Worm (Caenorhabditis elegans) whole organism, L4 larva: ENCODE results near the gene F26F2.3.

Experiments used
- F26F4.8 ChIP-seq: fragments of 200-800 bp; sonication (Bioruptor generic); conservative IDR thresholded peaks from 2 replicates; pipeline ENCODE4 v1.3.6; 2022; ENCODE audit warnings: missing genetic modification characterization, missing compliant biosample characterization
- F37D6.2 ChIP-seq: sonication (generic microtip); optimal IDR thresholded peaks from 2 replicates; lab custom pipeline; 2016; ENCODE audit warnings: mild to moderate bottlenecking, missing genetic modification characterization, missing compliant biosample characterization
- F49E8.2 ChIP-seq: sonication (generic microtip); optimal IDR thresholded peaks from 2 replicates; lab custom pipeline; 2016; ENCODE audit warnings: missing compliant biosample characterization, mild to moderate bottlenecking, missing genetic modification characterization, borderline replicate concordance
- T20F7.1 ChIP-seq: fragments of 200-800 bp; sonication (Bioruptor generic); optimal IDR thresholded peaks from 2 replicates; lab custom pipeline; 2018; ENCODE audit warnings: mild to moderate bottlenecking, missing genetic modification characterization, missing compliant biosample characterization
- T26A8.4 ChIP-seq: fragments of 200-800 bp; sonication (Bioruptor generic); IDR thresholded peaks from 2 replicates; pipeline ENCODE4 v1.3.6; 2022; ENCODE audit warnings: missing genetic modification characterization, missing compliant biosample characterization
- Y105C5A.15 ChIP-seq: fragments of 200-800 bp; sonication (Bioruptor generic); IDR thresholded peaks from 2 replicates; pipeline ENCODE4 v1.3.6; 2022; ENCODE audit warnings: missing genetic modification characterization, missing compliant biosample characterization
- Y48G9A.11 ChIP-seq: fragments of 200-800 bp; sonication (Bioruptor generic); IDR thresholded peaks from 2 replicates; pipeline ENCODE4 v1.3.6; 2022; ENCODE audit warnings: missing genetic modification reagents, missing genetic modification characterization, missing compliant biosample characterization
- Y5F2A.4 ChIP-seq: fragments of 200-800 bp; sonication (Bioruptor generic); optimal IDR thresholded peaks from 2 replicates; lab custom pipeline; 2018; ENCODE audit warnings: mild to moderate bottlenecking, missing genetic modification characterization, missing compliant biosample characterization
- ZK546.5 ChIP-seq, 2 experiments: sonication (generic microtip); optimal IDR thresholded peaks; 2 replicates each; lab custom pipeline; 2017; ENCODE audit warnings: missing biosample characterization in 2 of 2, missing genetic modification characterization in 2 of 2
- arid-1 ChIP-seq: fragments of 200-800 bp; sonication (Bioruptor generic); conservative IDR thresholded peaks from 2 replicates; pipeline ENCODE4 v1.3.6; 2022; ENCODE audit warnings: missing genetic modification reagents, missing genetic modification characterization, missing compliant biosample characterization
- ceh-32 ChIP-seq: sonication (generic microtip); optimal IDR thresholded peaks from 2 replicates; lab custom pipeline; 2016; ENCODE audit warnings: mild to moderate bottlenecking, missing genetic modification characterization, missing compliant biosample characterization; ENCODE audit not compliant: poor library complexity
- ceh-44 ChIP-seq: fragments of 200-800 bp; sonication (Bioruptor generic); IDR thresholded peaks from 2 replicates; pipeline ENCODE4 v1.3.6; 2022; ENCODE audit warnings: missing genetic modification reagents, missing genetic modification characterization, missing compliant biosample characterization
- ceh-62 ChIP-seq: sonication (generic microtip); optimal IDR thresholded peaks from 2 replicates; lab custom pipeline; 2017; ENCODE audit warnings: missing biosample characterization, missing genetic modification characterization
- ceh-82 ChIP-seq: sonication (generic microtip); optimal IDR thresholded peaks from 2 replicates; lab custom pipeline; 2017; ENCODE audit warnings: missing biosample characterization, missing genetic modification characterization
- ces-1 ChIP-seq: fragments of 150-350 bp; sonication (generic microtip); optimal IDR thresholded peaks from 4 replicates; lab custom pipeline; 2014; ENCODE audit warnings: missing biosample characterization, missing genetic modification reagents, missing genetic modification characterization
- cey-2 ChIP-seq: sonication (generic microtip); optimal IDR thresholded peaks from 3 replicates; lab custom pipeline; 2017; ENCODE audit warnings: missing genetic modification characterization, mild to moderate bottlenecking, missing compliant biosample characterization, antibody characterized with exemption, borderline replicate concordance; ENCODE audit not compliant: insufficient read depth
- ctbp-1 ChIP-seq: fragments of 200-800 bp; sonication (Bioruptor generic); IDR thresholded peaks from 2 replicates; pipeline ENCODE4 v1.3.6; 2022; ENCODE audit warnings: missing genetic modification reagents, missing genetic modification characterization, missing compliant biosample characterization
- daf-12 ChIP-seq: fragments of 150-350 bp; optimal IDR thresholded peaks from 2 replicates; lab custom pipeline; 2014; ENCODE audit warnings: missing biosample characterization, missing genetic modification reagents, missing genetic modification characterization
- daf-8 ChIP-seq: fragments of 200-800 bp; sonication (Bioruptor generic); IDR thresholded peaks from 2 replicates; pipeline ENCODE4 v1.3.6; 2022; ENCODE audit warnings: missing genetic modification characterization, missing compliant biosample characterization
- dmd-9 ChIP-seq: fragments of 200-800 bp; sonication (Bioruptor generic); IDR thresholded peaks from 2 replicates; pipeline ENCODE4 v1.3.6; 2022; ENCODE audit warnings: missing genetic modification reagents, missing genetic modification characterization, missing compliant biosample characterization
- dpl-1 ChIP-seq: fragments of 150-350 bp; optimal IDR thresholded peaks from 2 replicates; lab custom pipeline; 2014; ENCODE audit warnings: missing biosample characterization, missing genetic modification reagents, missing genetic modification characterization
- duxl-1 ChIP-seq: sonication (generic microtip); optimal IDR thresholded peaks from 2 replicates; lab custom pipeline; 2016; ENCODE audit warnings: mild to moderate bottlenecking, missing genetic modification characterization, moderate library complexity, missing compliant biosample characterization; ENCODE audit not compliant: poor library complexity
- dve-1 ChIP-seq: sonication (generic microtip); optimal IDR thresholded peaks from 2 replicates; lab custom pipeline; 2017; ENCODE audit warnings: antibody characterized with exemption, mild to moderate bottlenecking, missing genetic modification characterization, missing compliant biosample characterization; ENCODE audit not compliant: insufficient read depth
- egl-43 ChIP-seq: fragments of 200-800 bp; sonication (Bioruptor generic); IDR thresholded peaks from 2 replicates; pipeline ENCODE4 v1.3.6; 2022; ENCODE audit warnings: missing genetic modification reagents, missing genetic modification characterization, missing compliant biosample characterization
- fkh-10 ChIP-seq: fragments of 150-350 bp; optimal IDR thresholded peaks from 2 replicates; lab custom pipeline; 2014; ENCODE audit warnings: missing biosample characterization, missing genetic modification reagents, missing genetic modification characterization
- fos-1 ChIP-seq: fragments of 150-350 bp; optimal IDR thresholded peaks from 2 replicates; lab custom pipeline; 2014; ENCODE audit warnings: missing biosample characterization, missing genetic modification characterization
- gei-8 ChIP-seq: fragments of 200-800 bp; sonication (Bioruptor generic); optimal IDR thresholded peaks from 2 replicates; lab custom pipeline; 2018; ENCODE audit warnings: mild to moderate bottlenecking, missing genetic modification characterization, missing compliant biosample characterization
- hif-1 ChIP-seq, 2 experiments: sonication (generic microtip); optimal IDR thresholded peaks; 2 replicates each; lab custom pipeline; 2016 to 2017; ENCODE audit warnings: missing compliant biosample characterization in 2 of 2, missing genetic modification characterization in 2 of 2, missing genetic modification reagents in 2 of 2, missing genotype in 2 of 2, mild to moderate bottlenecking in 1 of 2
- jun-1 ChIP-seq: fragments of 150-350 bp; optimal IDR thresholded peaks from 2 replicates; lab custom pipeline; 2014; ENCODE audit warnings: missing biosample characterization, missing genetic modification reagents, missing genetic modification characterization
- lim-7 ChIP-seq: fragments of 200-800 bp; sonication (Bioruptor generic); IDR thresholded peaks from 2 replicates; pipeline ENCODE4 v1.3.6; 2022; ENCODE audit warnings: missing genetic modification characterization, missing compliant biosample characterization
- lin-15B ChIP-seq: fragments of 150-350 bp; sonication (generic microtip); optimal IDR thresholded peaks from 3 replicates; lab custom pipeline; 2014; ENCODE audit warnings: missing biosample characterization, missing genetic modification characterization
- lsy-2 ChIP-seq, 2 experiments: fragments of 150-350 bp in 1 of 2; sonication (generic microtip) in 1 of 2; optimal IDR thresholded peaks; 2 replicates each; lab custom pipeline; 2014 to 2017; ENCODE audit warnings: missing biosample characterization in 2 of 2, missing genetic modification characterization in 2 of 2
- madf-5 ChIP-seq, 2 experiments: fragments of 200-800 bp; sonication (Bioruptor generic); IDR thresholded peaks; 2 replicates each; pipeline ENCODE4 v1.3.6; 2022; ENCODE audit warnings: missing compliant biosample characterization in 2 of 2, missing genetic modification characterization in 2 of 2
- madf-9 ChIP-seq: fragments of 200-800 bp; sonication (Bioruptor generic); conservative IDR thresholded peaks from 2 replicates; pipeline ENCODE4 v1.3.6; 2022; ENCODE audit warnings: missing genetic modification reagents, missing genetic modification characterization, missing compliant biosample characterization
- mxl-2 ChIP-seq: fragments of 200-800 bp; sonication (Bioruptor generic); conservative IDR thresholded peaks from 2 replicates; pipeline ENCODE4 v1.3.6; 2022; ENCODE audit warnings: missing genetic modification reagents, missing genetic modification characterization, missing compliant biosample characterization
- mxl-3 ChIP-seq: fragments of 200-800 bp; sonication (Bioruptor generic); optimal IDR thresholded peaks from 2 replicates; lab custom pipeline; 2018; ENCODE audit warnings: mild to moderate bottlenecking, missing genetic modification characterization, missing compliant biosample characterization
- nhr-11 ChIP-seq: fragments of 150-350 bp; optimal IDR thresholded peaks from 2 replicates; lab custom pipeline; 2014; ENCODE audit warnings: missing biosample characterization, missing genetic modification characterization
- nhr-111 ChIP-seq: fragments of 200-800 bp; sonication (Bioruptor generic); optimal IDR thresholded peaks from 2 replicates; lab custom pipeline; 2018; ENCODE audit warnings: mild to moderate bottlenecking, missing genetic modification characterization, missing compliant biosample characterization
- nhr-237 ChIP-seq: sonication (generic microtip); optimal IDR thresholded peaks from 2 replicates; lab custom pipeline; 2017; ENCODE audit warnings: missing biosample characterization, missing genetic modification characterization
- nhr-28 ChIP-seq: fragments of 150-350 bp; optimal IDR thresholded peaks from 2 replicates; lab custom pipeline; 2014; ENCODE audit warnings: missing biosample characterization, missing genetic modification characterization
- saeg-2 ChIP-seq: fragments of 200-800 bp; sonication (Bioruptor generic); IDR thresholded peaks from 2 replicates; pipeline ENCODE4 v1.3.6; 2022; ENCODE audit warnings: missing genetic modification reagents, missing genetic modification characterization, missing compliant biosample characterization
- set-16 ChIP-seq: fragments of 200-800 bp; sonication (Bioruptor generic); IDR thresholded peaks from 2 replicates; pipeline ENCODE4 v1.3.6; 2022; ENCODE audit warnings: missing genetic modification reagents, missing genetic modification characterization, missing compliant biosample characterization
- snpc-4 ChIP-seq: fragments of 150-350 bp; optimal IDR thresholded peaks from 2 replicates; lab custom pipeline; 2014; ENCODE audit warnings: missing biosample characterization, missing genetic modification characterization
- unc-130 ChIP-seq: sonication (generic microtip); optimal IDR thresholded peaks from 2 replicates; lab custom pipeline; 2016; ENCODE audit warnings: missing genetic modification reagents, missing genetic modification characterization, missing compliant biosample characterization
- unc-39 ChIP-seq: sonication (generic microtip); optimal IDR thresholded peaks from 2 replicates; lab custom pipeline; 2017; ENCODE audit warnings: missing biosample characterization, missing genetic modification characterization
- unc-62 ChIP-seq, 3 experiments: fragments of 150-350 bp in 1 of 3; sonication (generic microtip); optimal IDR thresholded peaks in 2 of 3; peaks in 1 of 3; 1 replicate in 1 of 3; 2 replicates in 2 of 3; lab custom pipeline; 2014 to 2017; ENCODE audit warnings: missing biosample characterization in 3 of 3, missing genetic modification characterization in 3 of 3, missing genetic modification reagents in 3 of 3, missing genotype in 1 of 3
- vab-7 ChIP-seq: fragments of 200-800 bp; sonication (Bioruptor generic); IDR thresholded peaks from 2 replicates; pipeline ENCODE4 v1.3.6; 2022; ENCODE audit warnings: missing genetic modification reagents, missing genetic modification characterization, missing compliant biosample characterization
- zip-2 ChIP-seq: fragments of 150-350 bp; optimal IDR thresholded peaks from 2 replicates; lab custom pipeline; 2014; ENCODE audit warnings: missing biosample characterization, missing genetic modification characterization

The F26F2.3 gene

ce11 chrV:20594746-20595145, 28.4 kb upstream of the F26F2.3 start, which contains the start of gene F26F2.10:
Gene F26F2.10 (minus strand): TSS chrV:20594846.
- TF ChIP-seq ceh-44, result no peak
- TF ChIP-seq, all 104 proteins: peak for 0

- TF ChIP-seq duxl-1 (tag; lab: Kevin White, UChicago) (peak; percentile 80), ceh-62 (tag; lab: Kevin White, UChicago) (no peak), unc-62 (GFP tag; optimal IDR thresholded peaks at IDR 0.05 in 1 of 2; lab: Kevin White, UChicago) (no peak), unc-62 (tag; optimal IDR thresholded peaks at IDR 0.05; lab: Kevin White, UChicago) (no peak), madf-5 (GFP tag; IDR thresholded peaks at IDR 0.05; lab: Robert Waterston, UW) (no peak), T26A8.4 (GFP tag; lab: Robert Waterston, UW) (peak; percentile 70; the same call in 1 of the 2 replicates), jun-1 (tag; lab: Kevin White, UChicago) (no peak), F49E8.2 (peak; percentile 94), nhr-11 (peak; percentile 30), mxl-3 (GFP tag; lab: Kevin White, UChicago) (peak; percentile 47), unc-39 (tag; lab: Kevin White, UChicago) (no peak), Y48G9A.11 (GFP tag; lab: Robert Waterston, UW) (no peak), cey-2 (no peak), ctbp-1 (0 out of 2 replicates have a peak, but pooled peaks have one; percentile 31), F26F4.8 (GFP tag; lab: Robert Waterston, UW) (no peak), fos-1 (no peak), vab-7 (GFP tag; lab: Robert Waterston, UW) (no peak), ZK546.5 (tag; optimal IDR thresholded peaks at IDR 0.05; lab: Kevin White, UChicago) (no peak), dve-1 (peak; percentile 97), egl-43 (GFP tag; lab: Robert Waterston, UW) (no peak), nhr-237 (no peak), hif-1 (tag; optimal IDR thresholded peaks at IDR 0.05; lab: Kevin White, UChicago) (peak in 1 of 2 experiments; percentile 66), Y5F2A.4 (GFP tag; lab: Kevin White, UChicago) (no peak), F37D6.2 (tag; lab: Kevin White, UChicago) (peak; percentile 63), daf-8 (GFP tag; lab: Robert Waterston, UW) (no peak), T20F7.1 (GFP tag; lab: Kevin White, UChicago) (no peak), zip-2 (tag; lab: Kevin White, UChicago) (no peak), dpl-1 (peak; percentile 79), nhr-28 (peak; percentile 67), gei-8 (GFP tag; lab: Kevin White, UChicago) (no peak), ceh-82 (no peak), unc-130 (GFP tag; lab: Kevin White, UChicago) (peak; percentile 66), saeg-2 (GFP tag; lab: Robert Waterston, UW) (peak; percentile 67), ceh-32 (no peak), dmd-9 (GFP tag; lab: Robert Waterston, UW) (peak; percentile 70; the same call in 1 of the 2 replicates), fkh-10 (peak; percentile 17), mxl-2 (GFP tag; lab: Robert Waterston, UW) (no peak), lsy-2 (tag; optimal IDR thresholded peaks at IDR 0.05; lab: Kevin White, UChicago) (peak; percentile 18 to 94), set-16 (GFP tag; lab: Robert Waterston, UW) (no peak), ces-1 (GFP tag; lab: Kevin White, UChicago) (no peak), arid-1 (peak; percentile 64), madf-9 (GFP tag; lab: Robert Waterston, UW) (peak; percentile 39; the same call in 1 of the 2 replicates), snpc-4 (tag; lab: Kevin White, UChicago) (no peak), Y105C5A.15 (no peak), lin-15B (no peak), lim-7 (GFP tag; lab: Robert Waterston, UW) (no peak), nhr-111 (no peak), daf-12 (tag; lab: Kevin White, UChicago) (no peak)
Observed at ce11 chrV:20580511-20581040, 14.2 kb upstream of the F26F2.3 start, which contains the start of gene F26F2.7. Gene F26F2.7 (plus strand): TSS chrV:20580990.
